Fruit fly (Drosophila melanogaster) whole organism, wandering third instar larva: Measurements from ENCODE around the gene CG42828.

ENCODE experiments used
- HLH106 ChIP-seq: fragments of 200-800 bp; optimal IDR thresholded peaks from 3 replicates; lab custom pipeline; 2019; ENCODE audit warnings: missing biosample characterization, mild to moderate bottlenecking, missing genetic modification characterization, moderate library complexity
- Hr78 ChIP-seq: fragments of >200 bp; optimal IDR thresholded peaks from 2 replicates; lab custom pipeline; 2017; ENCODE audit warnings: missing biosample characterization, missing genetic modification characterization
- Myc ChIP-seq: fragments of >200 bp; optimal IDR thresholded peaks from 2 replicates; lab custom pipeline; 2017
- dsf ChIP-seq: sonication (Bioruptor generic); optimal IDR thresholded peaks from 2 replicates; lab custom pipeline; 2016; ENCODE audit warnings: missing biosample characterization, missing genetic modification characterization, borderline replicate concordance
- psq ChIP-seq: fragments of 200-800 bp; sonication (Bioruptor generic); optimal IDR thresholded peaks from 3 replicates; lab custom pipeline; 2017; ENCODE audit warnings: missing biosample characterization, mild to moderate bottlenecking, missing genetic modification characterization, moderate library complexity
- rgr ChIP-seq: fragments of 200-800 bp; sonication (Bioruptor generic); optimal IDR thresholded peaks from 3 replicates; lab custom pipeline; 2016; ENCODE audit warnings: missing biosample characterization, mild to moderate bottlenecking, missing genetic modification characterization
- usp ChIP-seq: fragments of >200 bp; optimal IDR thresholded peaks from 2 replicates; lab custom pipeline; 2017; ENCODE audit warnings: missing biosample characterization, missing genetic modification characterization

DNA sequence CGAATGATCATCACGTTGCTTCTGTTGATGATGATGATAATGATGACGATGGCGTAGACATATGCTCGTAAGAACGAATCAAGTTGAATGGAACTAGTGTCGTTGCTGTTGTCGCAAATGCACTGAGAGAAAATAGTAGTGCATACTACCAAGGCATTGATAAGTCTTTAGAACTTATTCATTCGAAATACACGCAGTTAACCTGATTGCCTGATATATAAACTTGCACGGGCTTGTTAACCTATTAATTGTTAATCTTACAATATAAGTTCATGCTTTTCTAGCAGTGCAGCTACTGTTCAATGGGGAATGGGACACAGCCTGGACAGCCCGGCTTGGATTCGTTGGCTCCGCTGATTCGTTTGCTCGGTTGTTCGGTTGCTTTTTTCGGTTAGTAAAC is 47.2 kb upstream of the CG42828 start:
- TF ChIP-seq dsf (no peak), psq (GFP tag; lab: Kevin White, UChicago) (peak; percentile 33), Hr78 (GFP tag; lab: Kevin White, UChicago) (no peak), rgr (GFP tag; lab: Kevin White, UChicago) (peak; percentile 60), Myc (lab: Kevin White, UChicago) (no peak), usp (GFP tag; lab: Kevin White, UChicago) (no peak), HLH106 (peak; percentile 23)
